Fruit fly (Drosophila melanogaster): ENCODE results near the gene CG31954.

Gene CG31954

DNA sequence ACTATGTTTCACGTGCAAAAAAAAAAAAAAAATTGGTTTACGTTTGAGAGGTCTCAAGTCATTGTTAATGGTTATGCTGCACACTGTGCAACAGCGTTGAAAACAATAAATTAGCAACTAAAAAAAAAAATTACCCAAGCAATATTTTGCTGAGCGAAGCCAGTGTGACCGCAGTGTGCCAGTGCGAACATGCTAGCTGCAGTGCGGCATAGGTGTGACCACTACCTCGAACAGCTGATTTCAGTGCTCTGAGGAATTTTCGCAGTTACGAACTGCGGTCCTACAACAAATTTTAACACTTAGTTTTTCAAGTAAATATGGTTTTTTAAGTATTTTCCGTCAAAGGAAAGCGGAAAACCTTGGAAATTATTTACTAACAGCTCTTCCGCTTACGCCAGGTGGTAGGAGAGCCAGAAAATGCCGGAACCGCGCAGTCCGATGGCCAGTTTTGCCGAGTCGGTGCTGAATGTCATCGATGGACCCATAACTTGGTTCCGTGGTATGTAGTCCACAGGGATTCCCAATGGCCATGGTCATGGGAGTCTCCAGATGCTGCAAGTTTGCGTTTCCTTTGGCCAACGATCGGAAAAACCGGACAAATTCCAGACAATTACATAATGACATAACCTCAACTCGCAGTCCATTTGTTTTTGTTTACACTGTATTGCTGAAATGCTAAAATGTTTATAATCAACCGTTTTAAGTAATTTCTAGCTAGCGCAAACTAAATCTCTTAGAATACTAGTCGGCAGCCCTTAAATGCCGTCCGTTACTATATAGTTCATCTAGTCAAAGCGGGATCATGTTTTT lies 43.8 kb downstream of the CG31954 start, which contains the start of the genes msl-2 and ND-PDSW (continued):
- TF ChIP-seq CrebB (tag; optimal IDR thresholded peaks at IDR 0.05) (no peak), CG10654 (GFP tag; optimal IDR thresholded peaks at IDR 0.05) (no peak), Ravus (GFP tag; IDR thresholded peaks at IDR 0.05) (no peak), CG10565 (GFP tag; optimal IDR thresholded peaks at IDR 0.05) (no peak), CG7786 (GFP tag; optimal IDR thresholded peaks at IDR 0.05) (no peak), CG10959 (GFP tag; IDR thresholded peaks at IDR 0.05) (no peak), Ptx1 (GFP tag; IDR thresholded peaks at IDR 0.05) (no peak), stwl (tag; optimal IDR thresholded peaks at IDR 0.05) (peak; percentile 41), Sox102F (GFP tag; optimal IDR thresholded peaks at IDR 0.05) (no peak), CG14667 (GFP tag; IDR thresholded peaks at IDR 0.05) (no peak), CG7357 (GFP tag; IDR thresholded peaks at IDR 0.05) (peak; percentile 92), oc (tag; optimal IDR thresholded peaks at IDR 0.05) (no peak), CG12071 (GFP tag; optimal IDR thresholded peaks at IDR 0.05) (no peak), Dip2 (GFP tag; IDR thresholded peaks at IDR 0.05) (no peak), CG11696 (GFP tag; IDR thresholded peaks at IDR 0.05) (no peak), grau (tag; optimal IDR thresholded peaks at IDR 0.05) (no peak), Ets97D (GFP tag; optimal IDR thresholded peaks at IDR 0.05) (peak; percentile 20), exex (tag; optimal IDR thresholded peaks at IDR 0.05) (no peak), CG14710 (tag; optimal IDR thresholded peaks at IDR 0.05) (peak; percentile 82), CG8290 (GFP tag; optimal IDR thresholded peaks at IDR 0.05) (no peak), CG8290 (tag; optimal IDR thresholded peaks at IDR 0.05) (no peak), CG11723 (GFP tag; optimal IDR thresholded peaks at IDR 0.05) (no peak), bab2 (GFP tag; optimal IDR thresholded peaks at IDR 0.05) (no peak), Atf-2 (GFP tag; optimal IDR thresholded peaks at IDR 0.05) (no peak), CG5245 (GFP tag; optimal IDR thresholded peaks at IDR 0.05) (no peak), CG31388 (GFP tag; optimal IDR thresholded peaks at IDR 0.05) (no peak), CG4360 (GFP tag; IDR thresholded peaks at IDR 0.05) (no peak), CG9727 (GFP tag; optimal IDR thresholded peaks at IDR 0.05) (no peak), CG15479 (GFP tag; optimal IDR thresholded peaks at IDR 0.05) (peak; percentile 5), CG9817 (tag; optimal IDR thresholded peaks at IDR 0.05) (no peak), CG9437 (GFP tag; optimal IDR thresholded peaks at IDR 0.05) (peak; percentile 51), danr (GFP tag; IDR thresholded peaks at IDR 0.05) (no peak), ab (GFP tag; optimal IDR thresholded peaks at IDR 0.05) (no peak), ase (GFP tag; IDR thresholded peaks at IDR 0.05) (no peak), NfI (GFP tag; optimal IDR thresholded peaks at IDR 0.05) (no peak), Lim3 (GFP tag; IDR thresholded peaks at IDR 0.05) (no peak), emc (GFP tag; optimal IDR thresholded peaks at IDR 0.05) (no peak), CG11456 (GFP tag; IDR thresholded peaks at IDR 0.05) (no peak), gcm (GFP tag; optimal IDR thresholded peaks at IDR 0.05) (no peak), CG6272 (GFP tag; IDR thresholded peaks at IDR 0.05) (no peak), tgo (GFP tag; IDR thresholded peaks at IDR 0.05) (no peak), pnt (GFP tag; optimal IDR thresholded peaks at IDR 0.05) (no peak), ato (GFP tag; IDR thresholded peaks at IDR 0.05; ENCODE audit: partially characterized antibody) (no peak), Stat92E (GFP tag; optimal IDR thresholded peaks at IDR 0.05) (no peak), fru (optimal IDR thresholded peaks at IDR 0.05) (no peak), ara (GFP tag; IDR thresholded peaks at IDR 0.05) (no peak), B-H1 (GFP tag; IDR thresholded peaks at IDR 0.05) (no peak), NFAT (GFP tag; IDR thresholded peaks at IDR 0.05) (no peak), Bteb2 (GFP tag; optimal IDR thresholded peaks at IDR 0.05) (no peak), CG6175 (GFP tag; IDR thresholded peaks at IDR 0.05) (no peak), CG5953 (GFP tag; IDR thresholded peaks at IDR 0.05) (no peak), Xrp1 (GFP tag; IDR thresholded peaks at IDR 0.05) (no peak)
